Fruit fly (Drosophila melanogaster) whole organism: ENCODE measurements around the gene CG11095.

Experiments used
- CG8478 ChIP-seq: fragments of >200 bp; optimal IDR thresholded peaks from 2 replicates; lab custom pipeline; 2018; ENCODE audit warnings: inconsistent platforms
- Dll ChIP-seq: fragments of >200 bp; optimal IDR thresholded peaks from 2 replicates; lab custom pipeline; 2017
- EcR ChIP-seq, 2 experiments: fragments of >200 bp; optimal IDR thresholded peaks; 2 replicates each; lab custom pipeline; 2017; ENCODE audit warnings: missing biosample characterization in 2 of 2, missing genetic modification characterization in 2 of 2, missing genetic modification reagents in 2 of 2
- pan ChIP-seq: fragments of >200 bp; optimal IDR thresholded peaks from 2 replicates; lab custom pipeline; 2017
- psq ChIP-seq: fragments of >200 bp; optimal IDR thresholded peaks from 2 replicates; lab custom pipeline; 2017
- usp ChIP-seq: fragments of >200 bp; optimal IDR thresholded peaks from 2 replicates; lab custom pipeline; 2017; ENCODE audit warnings: missing biosample characterization, missing genetic modification characterization, mixed read lengths

The CG11095 gene

DNA sequence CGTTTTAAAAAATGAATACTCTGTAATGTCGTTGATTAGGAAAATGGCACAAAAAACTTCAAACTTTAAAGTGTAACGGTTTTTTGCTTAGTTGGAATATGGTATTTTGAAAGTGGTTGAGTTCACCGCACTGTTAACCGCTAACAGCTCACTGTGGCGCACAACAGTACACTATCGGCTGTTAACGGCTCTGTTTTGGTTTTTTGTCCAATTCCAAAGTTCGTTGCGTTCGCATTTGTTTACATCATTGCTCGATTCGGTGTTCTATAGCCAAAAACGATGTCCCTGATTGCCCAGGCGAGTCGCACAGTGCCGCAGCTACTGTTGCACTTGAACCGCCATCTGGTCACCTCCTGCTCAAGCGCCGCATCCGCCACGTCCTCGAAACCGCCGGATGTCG is at the start of gene CG11095:
Gene CG11095 (plus strand): TSS at position 205 of the 400 bp plus-strand sequence.
- TF ChIP-seq CG8478 (lab: Kevin White, UChicago) (no peak), Dll (lab: Kevin White, UChicago) (no peak), psq (lab: Kevin White, UChicago) (no peak), usp (GFP tag; lab: Kevin White, UChicago) (no peak), EcR (GFP tag; optimal IDR thresholded peaks at IDR 0.05; lab: Kevin White, UChicago) (no peak), pan (lab: Kevin White, UChicago) (no peak)

dm6 chrX:13761762-13762371 is 49.6 kb upstream of the CG11095 start:
- TF ChIP-seq CG8478 (lab: Kevin White, UChicago) (no peak), pan (lab: Kevin White, UChicago) (no peak), EcR (GFP tag; optimal IDR thresholded peaks at IDR 0.05; lab: Kevin White, UChicago) (no peak), usp (GFP tag; lab: Kevin White, UChicago) (no peak), Dll (lab: Kevin White, UChicago) (peak; percentile 3), psq (lab: Kevin White, UChicago) (no peak)

DNA sequence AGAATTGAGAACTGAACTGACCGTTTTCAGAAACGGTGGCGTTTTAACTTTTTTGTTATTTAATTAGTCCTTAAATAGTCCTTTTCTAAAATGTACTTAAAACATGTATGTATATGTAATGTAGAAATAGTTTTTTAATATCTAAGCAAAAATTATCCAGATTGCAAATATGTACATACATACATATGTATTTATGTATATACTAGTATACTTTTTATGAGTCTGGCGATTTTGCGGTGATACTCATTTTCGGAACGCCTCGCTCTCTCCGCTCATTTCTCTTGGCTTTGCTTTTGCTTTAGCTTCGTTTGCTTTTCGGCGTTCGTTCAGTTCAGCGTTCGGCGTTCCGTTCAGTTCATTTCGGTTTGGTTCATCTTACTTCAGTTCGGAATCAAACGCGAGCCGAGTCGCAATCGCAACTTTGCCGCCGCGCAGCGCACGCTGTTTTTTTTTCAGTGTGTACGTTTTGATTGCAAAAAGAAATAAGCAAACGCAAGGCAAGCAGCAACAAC is 49.1 kb upstream of the CG11095 start, which contains the start of gene rdgB:
Gene rdgB (plus strand): TSS at position 381 of the 512 bp plus-strand sequence.
- TF ChIP-seq psq (lab: Kevin White, UChicago) = no peak
- no peak for TF ChIP-seq Dll (lab: Kevin White, UChicago)
- TF ChIP-seq EcR (GFP tag; optimal IDR thresholded peaks at IDR 0.05; lab: Kevin White, UChicago) = no peak
- TF ChIP-seq usp (GFP tag; lab: Kevin White, UChicago) = no peak
- no peak for TF ChIP-seq CG8478 (lab: Kevin White, UChicago)
- TF ChIP-seq pan (lab: Kevin White, UChicago) = no peak

DNA sequence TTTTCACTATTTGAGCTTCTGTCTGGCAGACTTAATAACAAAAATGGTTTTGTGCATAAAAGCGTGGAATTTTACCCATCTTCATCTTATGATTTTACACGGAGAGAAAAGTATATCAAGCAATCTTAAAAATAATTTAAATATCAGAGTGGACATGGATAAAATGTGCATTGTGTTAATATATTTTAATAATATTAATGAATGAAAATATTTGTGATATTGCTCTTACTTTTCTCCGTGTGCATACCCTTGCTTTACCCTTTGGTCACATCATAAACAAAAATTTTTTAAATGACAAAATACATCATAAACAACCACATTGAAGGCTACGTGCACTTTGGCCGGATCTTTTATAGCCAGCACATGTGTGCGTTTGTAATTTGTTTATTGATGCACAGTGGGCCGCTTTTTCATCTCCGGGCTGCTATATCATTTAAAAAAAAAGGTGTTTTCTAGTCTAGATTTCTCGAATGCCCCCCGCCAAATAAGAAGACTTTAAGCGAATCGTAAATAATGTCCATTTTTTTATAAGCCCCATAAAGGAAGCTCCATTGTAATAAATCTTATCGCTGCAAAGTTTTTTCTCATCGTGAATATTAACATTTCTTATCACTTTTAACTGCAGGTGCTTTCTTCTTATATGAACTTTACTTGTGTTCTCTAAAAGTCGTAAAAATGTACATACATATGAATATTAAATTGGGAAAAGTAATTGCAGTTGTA is 46.9 kb upstream of the CG11095 start:
- TF ChIP-seq psq (lab: Kevin White, UChicago) = no peak
- TF ChIP-seq EcR (GFP tag; optimal IDR thresholded peaks at IDR 0.05; lab: Kevin White, UChicago) = no peak
- no peak for TF ChIP-seq pan (lab: Kevin White, UChicago)
- no peak for TF ChIP-seq usp (GFP tag; lab: Kevin White, UChicago)
- TF ChIP-seq Dll (lab: Kevin White, UChicago) = no peak
- no peak for TF ChIP-seq CG8478 (lab: Kevin White, UChicago)

- TF ChIP-seq usp (GFP tag; lab: Kevin White, UChicago) (no peak), psq (lab: Kevin White, UChicago) (no peak), Dll (lab: Kevin White, UChicago) (no peak), pan (lab: Kevin White, UChicago) (no peak), CG8478 (lab: Kevin White, UChicago) (no peak), EcR (GFP tag; optimal IDR thresholded peaks at IDR 0.05; lab: Kevin White, UChicago) (no peak)
Observed at dm6 chrX:13765217-13765616, 46.3 kb upstream of the CG11095 start.

DNA sequence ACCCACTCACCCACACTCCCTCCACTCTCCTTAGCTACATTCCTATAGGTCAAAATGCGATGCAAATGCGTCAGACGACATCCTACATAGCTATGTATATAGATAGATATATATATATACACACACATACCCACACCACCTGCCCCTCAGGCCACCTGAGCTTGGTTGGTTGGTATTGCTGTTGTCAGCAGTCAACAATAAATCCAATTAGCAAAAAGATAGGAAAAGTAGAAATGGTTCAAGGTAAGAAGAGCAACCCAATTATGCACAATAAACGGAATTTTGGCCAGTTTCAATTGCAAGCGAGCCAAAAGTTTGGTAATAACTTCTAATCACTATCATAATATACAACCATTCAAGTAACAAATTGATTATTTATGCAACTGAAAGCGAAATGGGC is 45.0 kb upstream of the CG11095 start:
- TF ChIP-seq usp (GFP tag; lab: Kevin White, UChicago) (no peak), pan (lab: Kevin White, UChicago) (no peak), Dll (lab: Kevin White, UChicago) (no peak), EcR (GFP tag; optimal IDR thresholded peaks at IDR 0.05; lab: Kevin White, UChicago) (no peak), CG8478 (lab: Kevin White, UChicago) (no peak), psq (lab: Kevin White, UChicago) (no peak)

DNA sequence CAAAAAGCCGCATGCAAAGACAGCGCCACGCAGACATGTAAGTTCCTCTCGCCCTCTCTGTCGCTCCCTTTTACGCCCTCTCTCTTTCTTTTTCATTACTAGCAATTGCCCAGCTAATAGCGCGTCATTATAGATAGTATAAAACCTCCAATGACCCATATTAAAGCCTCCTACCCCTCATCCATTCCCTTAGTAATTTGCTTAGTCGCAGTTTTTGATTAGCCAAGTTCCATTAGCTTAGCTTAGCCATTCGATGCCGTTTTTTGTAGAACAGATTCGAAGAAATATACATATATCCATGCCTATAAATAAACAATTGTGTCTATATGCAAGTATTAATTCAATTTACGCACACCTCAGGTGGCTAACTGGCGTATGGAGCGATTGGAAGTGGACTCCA is 40.7 kb upstream of the CG11095 start:
- TF ChIP-seq psq (lab: Kevin White, UChicago) (no peak), usp (GFP tag; lab: Kevin White, UChicago) (no peak), Dll (lab: Kevin White, UChicago) (no peak), CG8478 (lab: Kevin White, UChicago) (no peak), pan (lab: Kevin White, UChicago) (no peak), EcR (GFP tag; optimal IDR thresholded peaks at IDR 0.05; lab: Kevin White, UChicago) (no peak)

DNA sequence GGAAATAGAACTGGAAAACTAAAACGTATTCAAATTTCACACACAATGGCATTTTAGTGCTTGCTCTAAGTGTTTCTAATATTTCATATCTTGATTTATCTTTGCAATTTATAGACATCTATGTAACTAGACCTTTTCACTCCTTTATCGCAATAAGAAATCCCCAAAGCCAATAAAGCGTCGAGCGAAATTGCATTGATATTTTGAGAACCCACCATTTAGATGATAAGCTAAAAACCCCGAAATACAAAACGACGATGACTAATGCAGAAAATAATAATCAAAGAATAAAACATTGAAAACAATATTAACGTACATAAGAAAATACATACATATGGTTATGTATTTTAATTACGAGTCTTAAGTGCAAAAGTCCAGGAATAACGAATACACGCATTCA is 32.9 kb upstream of the CG11095 start:
- TF ChIP-seq usp (GFP tag; lab: Kevin White, UChicago) (no peak), pan (lab: Kevin White, UChicago) (no peak), CG8478 (lab: Kevin White, UChicago) (no peak), Dll (lab: Kevin White, UChicago) (no peak), EcR (GFP tag; optimal IDR thresholded peaks at IDR 0.05; lab: Kevin White, UChicago) (no peak), psq (lab: Kevin White, UChicago) (no peak)

DNA sequence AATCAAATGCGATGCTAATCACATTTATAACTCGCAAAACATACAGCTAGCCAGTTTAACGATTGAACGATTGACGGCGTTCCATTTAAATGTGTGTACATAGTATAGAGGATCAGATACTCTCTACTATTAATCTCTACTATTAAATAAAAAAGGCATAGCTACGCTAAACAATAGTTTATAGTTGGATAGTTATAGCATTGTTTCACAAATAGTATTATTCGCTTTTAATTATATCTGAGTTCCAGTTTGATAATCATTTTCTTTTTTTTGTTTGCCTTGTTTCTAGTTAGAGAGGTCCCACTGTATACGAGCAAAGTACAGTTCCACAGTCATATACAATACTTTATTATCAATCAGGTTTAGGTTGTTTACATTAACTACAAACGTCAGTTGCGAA is 31.8 kb upstream of the CG11095 start:
- no peak for TF ChIP-seq pan (lab: Kevin White, UChicago)
- TF ChIP-seq EcR (GFP tag; optimal IDR thresholded peaks at IDR 0.05; lab: Kevin White, UChicago) = no peak
- TF ChIP-seq psq (lab: Kevin White, UChicago) = no peak
- TF ChIP-seq usp (GFP tag; lab: Kevin White, UChicago) = no peak
- TF ChIP-seq Dll (lab: Kevin White, UChicago) = no peak
- no peak for TF ChIP-seq CG8478 (lab: Kevin White, UChicago)

- TF ChIP-seq usp (GFP tag; lab: Kevin White, UChicago) (no peak), EcR (GFP tag; optimal IDR thresholded peaks at IDR 0.05; lab: Kevin White, UChicago) (no peak)
Observed at dm6 chrX:13781739-13782502, 29.6 kb upstream of the CG11095 start, which contains the start of the genes CtsB and amrt. Gene CtsB, minus strand, starts transcription at chrX:13782170. Gene amrt, plus strand, starts transcription at chrX:13782459.
